Fruit fly (Drosophila melanogaster): ENCODE data around the gene Cpr30F.

The Cpr30F gene

dm6 chr2L:9919949-9920348 is 13.0 kb downstream of the Cpr30F start, which contains the start of gene CG4594:
TSS of gene CG4594 (plus strand) at chr2L:9920160.
- no peak for TF ChIP-seq ttk (optimal IDR thresholded peaks at IDR 0.05)
- no peak for TF ChIP-seq Sin3A (optimal IDR thresholded peaks at IDR 0.05)
- no peak for TF ChIP-seq h (optimal IDR thresholded peaks at IDR 0.05)
- no peak for TF ChIP-seq Myc (optimal IDR thresholded peaks at IDR 0.05)
- no peak for TF ChIP-seq insv (optimal IDR thresholded peaks at IDR 0.05)
- TF ChIP-seq psq (optimal IDR thresholded peaks at IDR 0.05), result no peak

dm6 chr2L:9919218-9919617 is 13.7 kb downstream of the Cpr30F start:
- TF ChIP-seq Sin3A (optimal IDR thresholded peaks at IDR 0.05) (no peak), Myc (optimal IDR thresholded peaks at IDR 0.05) (no peak), h (optimal IDR thresholded peaks at IDR 0.05) (no peak), psq (optimal IDR thresholded peaks at IDR 0.05) (no peak), ttk (optimal IDR thresholded peaks at IDR 0.05) (no peak)

dm6 chr2L:9918020-9918959 is 14.7 kb downstream of the Cpr30F start, which contains the start of the genes CG5885 and CG4598:
TSS of gene CG5885 (minus strand) at chr2L:9918330.
TSS of gene CG4598 (plus strand) at chr2L:9918618.
- TF ChIP-seq ttk (optimal IDR thresholded peaks at IDR 0.05) (no peak), h (optimal IDR thresholded peaks at IDR 0.05) (no peak), psq (optimal IDR thresholded peaks at IDR 0.05) (no peak), Sin3A (optimal IDR thresholded peaks at IDR 0.05) (no peak), insv (optimal IDR thresholded peaks at IDR 0.05) (no peak), Myc (optimal IDR thresholded peaks at IDR 0.05) (no peak)

- no peak for TF ChIP-seq h (optimal IDR thresholded peaks at IDR 0.05)
- no peak for TF ChIP-seq ttk (optimal IDR thresholded peaks at IDR 0.05)
- TF ChIP-seq psq (optimal IDR thresholded peaks at IDR 0.05), result no peak
- TF ChIP-seq Myc (optimal IDR thresholded peaks at IDR 0.05), result no peak
- TF ChIP-seq Sin3A (optimal IDR thresholded peaks at IDR 0.05), result no peak
Observed at dm6 chr2L:9915011-9915850, 17.7 kb downstream of the Cpr30F start, which contains the start of gene yip2. TSS of gene yip2 (plus strand) at chr2L:9915253.

dm6 chr2L:9912570-9913260 is 20.2 kb downstream of the Cpr30F start, which contains the start of the genes Etl1 and Srp54:
TSS of gene Etl1 (minus strand) at chr2L:9912608.
TSS of gene Srp54 (plus strand) at chr2L:9912911.
- no peak for TF ChIP-seq insv (optimal IDR thresholded peaks at IDR 0.05)
- no peak for TF ChIP-seq ttk (optimal IDR thresholded peaks at IDR 0.05)
- TF ChIP-seq Sin3A (optimal IDR thresholded peaks at IDR 0.05), result no peak
- no peak for TF ChIP-seq psq (optimal IDR thresholded peaks at IDR 0.05)
- TF ChIP-seq h (optimal IDR thresholded peaks at IDR 0.05), result no peak
- no peak for TF ChIP-seq Myc (optimal IDR thresholded peaks at IDR 0.05)

dm6 chr2L:9911783-9912182 is 21.2 kb downstream of the Cpr30F start:
- TF ChIP-seq insv (optimal IDR thresholded peaks at IDR 0.05), result no peak
- no peak for TF ChIP-seq psq (optimal IDR thresholded peaks at IDR 0.05)
- TF ChIP-seq ttk (optimal IDR thresholded peaks at IDR 0.05), result no peak
- TF ChIP-seq Myc (optimal IDR thresholded peaks at IDR 0.05), result no peak
- TF ChIP-seq h (optimal IDR thresholded peaks at IDR 0.05), result no peak
- TF ChIP-seq Sin3A (optimal IDR thresholded peaks at IDR 0.05), result no peak

dm6 chr2L:9908468-9908967 is 24.4 kb downstream of the Cpr30F start, which contains the start of gene CG13124:
TSS of gene CG13124 (minus strand) at chr2L:9908633.
- TF ChIP-seq h (optimal IDR thresholded peaks at IDR 0.05) (no peak), Sin3A (optimal IDR thresholded peaks at IDR 0.05) (no peak), ttk (optimal IDR thresholded peaks at IDR 0.05) (no peak), insv (optimal IDR thresholded peaks at IDR 0.05) (no peak), psq (optimal IDR thresholded peaks at IDR 0.05) (no peak), Myc (optimal IDR thresholded peaks at IDR 0.05) (no peak)

dm6 chr2L:9907320-9908256 is 25.4 kb downstream of the Cpr30F start:
- TF ChIP-seq insv (optimal IDR thresholded peaks at IDR 0.05) (no peak), ttk (optimal IDR thresholded peaks at IDR 0.05) (no peak), h (optimal IDR thresholded peaks at IDR 0.05) (no peak)

dm6 chr2L:9906641-9907040 is 26.3 kb downstream of the Cpr30F start:
- TF ChIP-seq ttk (optimal IDR thresholded peaks at IDR 0.05) (no peak), Sin3A (optimal IDR thresholded peaks at IDR 0.05) (no peak)

dm6 chr2L:9903028-9903427 is 29.9 kb downstream of the Cpr30F start, which contains the start of gene Muc30E:
TSS of gene Muc30E (minus strand) at chr2L:9903128.
- TF ChIP-seq insv (optimal IDR thresholded peaks at IDR 0.05) (no peak), Myc (optimal IDR thresholded peaks at IDR 0.05) (no peak), psq (optimal IDR thresholded peaks at IDR 0.05) (no peak), Sin3A (optimal IDR thresholded peaks at IDR 0.05) (no peak), h (optimal IDR thresholded peaks at IDR 0.05) (no peak), ttk (optimal IDR thresholded peaks at IDR 0.05) (no peak)

Measured in Kc167 (cell line).